Worm (Caenorhabditis elegans) whole organism, L4/young adult: Measurements from ENCODE around the gene mca-1.

Source experiments
- W03F9.2 ChIP-seq: fragments of 150-350 bp; optimal IDR thresholded peaks from 2 replicates; lab custom pipeline; 2014; ENCODE audit warnings: missing biosample characterization, missing genetic modification characterization
- dao-5 ChIP-seq: sonication (generic microtip); optimal IDR thresholded peaks from 2 replicates; lab custom pipeline; 2016; ENCODE audit warnings: missing genotype, missing genetic modification characterization, moderate library complexity, missing compliant biosample characterization
- him-1 ChIP-seq: sonication (generic microtip); optimal IDR thresholded peaks from 2 replicates; lab custom pipeline; 2016; ENCODE audit warnings: missing genotype, missing genetic modification reagents, missing genetic modification characterization, missing compliant biosample characterization

The mca-1 gene

ce11 chrIV:9632094-9632493 lies 2.7 kb downstream of the mca-1 start:
- TF ChIP-seq W03F9.2 (tag; lab: Kevin White, UChicago) (no peak), him-1 (no peak)

DNA sequence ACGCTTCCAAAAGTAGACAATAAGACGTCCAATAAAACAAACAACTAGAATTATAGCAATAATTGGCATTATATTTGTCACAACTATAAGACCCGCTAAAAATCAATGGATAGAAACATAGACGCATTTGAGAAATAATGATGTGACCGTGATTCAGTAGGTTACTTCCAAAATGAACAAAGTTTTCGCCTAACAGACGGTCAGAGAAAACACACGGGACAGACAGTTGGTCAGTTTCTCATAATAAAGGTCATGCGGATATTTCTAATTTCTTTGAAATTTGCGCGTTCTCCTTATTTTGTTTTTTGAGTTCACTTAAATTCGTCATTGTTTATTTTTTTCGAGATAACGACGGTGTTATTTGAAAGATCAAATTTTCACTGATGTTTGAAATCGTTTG lies 3.2 kb downstream of the mca-1 start:
- TF ChIP-seq W03F9.2 (tag; lab: Kevin White, UChicago) (no peak), him-1 (no peak), dao-5 (tag; lab: Kevin White, UChicago) (no peak)

DNA sequence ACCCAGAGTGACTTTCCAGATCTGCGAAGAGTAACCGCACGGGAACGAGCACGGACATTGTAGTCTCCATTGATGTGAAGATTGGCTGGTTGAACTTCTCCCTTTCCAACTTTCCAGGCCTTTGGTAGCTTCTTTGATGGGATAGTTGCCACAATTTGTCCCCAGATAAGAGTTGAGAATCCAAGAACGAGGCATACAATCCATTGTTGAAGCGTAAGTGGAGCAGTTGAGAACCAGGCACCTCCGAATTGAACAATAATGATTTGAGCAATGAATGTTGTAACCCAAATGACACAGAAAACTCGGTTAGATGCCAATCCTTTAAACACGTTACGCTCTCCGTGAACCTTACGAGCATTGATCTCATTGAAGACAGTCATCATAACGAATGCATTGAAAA lies 7.7 kb downstream of the mca-1 start:
- TF ChIP-seq W03F9.2 (tag; lab: Kevin White, UChicago) = no peak
- TF ChIP-seq him-1 = no peak
- TF ChIP-seq dao-5 (tag; lab: Kevin White, UChicago) = no peak

- TF ChIP-seq him-1 (no peak), W03F9.2 (tag; lab: Kevin White, UChicago) (no peak), dao-5 (tag; lab: Kevin White, UChicago) (no peak)
These were observed 8.9 kb downstream of the mca-1 start for ce11 chrIV:9625829-9626228.

DNA sequence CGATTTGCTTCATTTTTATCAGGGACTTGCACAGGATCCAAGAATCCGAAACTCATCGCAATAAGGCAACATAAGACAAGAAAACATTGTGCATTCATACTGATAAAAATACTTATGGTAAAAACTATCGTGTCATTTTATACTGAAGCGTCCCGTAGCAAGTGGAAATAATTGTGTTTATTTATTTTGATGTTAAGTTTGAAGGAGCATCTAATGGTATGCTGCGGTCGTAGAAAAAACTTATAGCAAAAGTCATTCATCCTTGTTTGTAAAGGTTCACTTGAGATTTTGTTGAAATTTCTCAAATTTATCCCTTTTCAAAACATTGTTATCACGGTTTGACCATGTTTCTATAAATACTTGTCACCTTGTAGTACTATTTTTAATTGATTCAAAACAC lies 9.8 kb downstream of the mca-1 start, which contains the start of gene W09C2.10:
TSS of gene W09C2.10 (minus strand) at position 101 of the 400 bp plus-strand sequence.
- TF ChIP-seq W03F9.2 (tag; lab: Kevin White, UChicago) (no peak), him-1 (no peak), dao-5 (tag; lab: Kevin White, UChicago) (no peak)

ce11 chrIV:9624275-9624674 lies 10.5 kb downstream of the mca-1 start, which contains the start of gene W09C2.8:
W09C2.8 (minus strand) TSS chrIV:9624375.
- no peak for TF ChIP-seq him-1
- TF ChIP-seq dao-5 (tag; lab: Kevin White, UChicago) = no peak
- no peak for TF ChIP-seq W03F9.2 (tag; lab: Kevin White, UChicago)

ce11 chrIV:9623269-9623668 lies 11.5 kb downstream of the mca-1 start, which contains the start of gene W09C2.9:
W09C2.9 (minus strand) TSS chrIV:9623369.
- TF ChIP-seq W03F9.2 (tag; lab: Kevin White, UChicago) = no peak
- TF ChIP-seq dao-5 (tag; lab: Kevin White, UChicago) = no peak
- no peak for TF ChIP-seq him-1

DNA sequence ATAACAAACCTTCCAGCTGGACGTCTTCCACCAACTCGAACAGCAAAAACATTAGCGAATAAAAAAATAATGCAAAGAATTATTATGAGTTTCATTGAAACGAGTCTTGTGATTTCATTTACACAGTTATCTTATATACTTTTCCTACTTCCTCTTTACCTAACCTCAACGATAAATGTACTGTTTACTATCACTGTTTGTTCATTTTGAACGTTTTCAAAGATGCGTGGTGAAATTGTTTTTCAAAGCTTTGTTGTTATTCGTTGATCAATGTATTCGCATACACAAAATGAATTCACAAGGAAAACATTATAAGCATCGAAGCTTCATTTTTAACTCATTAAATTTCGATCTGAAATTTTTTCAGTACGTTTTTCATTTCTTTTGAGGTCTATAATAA lies 12.5 kb downstream of the mca-1 start, which contains the start of gene W09C2.7:
TSS of gene W09C2.7 (minus strand) at position 101 of the 400 bp plus-strand sequence.
- TF ChIP-seq W03F9.2 (tag; lab: Kevin White, UChicago) (no peak), him-1 (no peak), dao-5 (tag; lab: Kevin White, UChicago) (no peak)

ce11 chrIV:9618836-9619235 lies 15.9 kb downstream of the mca-1 start:
- TF ChIP-seq him-1 = no peak
- no peak for TF ChIP-seq W03F9.2 (tag; lab: Kevin White, UChicago)

DNA sequence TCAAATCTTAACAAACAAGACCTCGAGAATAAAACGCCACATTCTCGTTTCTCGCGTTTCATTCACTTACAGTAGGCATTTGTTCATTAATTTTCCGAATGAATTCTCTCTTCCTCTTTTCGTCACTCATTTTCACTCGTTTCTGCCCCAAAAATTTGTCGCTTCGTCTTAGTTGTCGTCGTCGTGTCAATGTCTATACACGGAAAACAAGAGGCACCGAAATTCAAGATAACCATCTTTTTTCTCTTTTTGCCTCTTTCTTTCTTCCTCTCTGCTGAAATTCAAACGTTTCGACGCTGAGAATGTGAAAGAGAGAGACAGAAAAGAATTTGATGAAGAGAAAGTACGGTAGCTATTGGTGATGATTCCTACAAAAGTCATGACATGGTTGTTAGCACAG lies 16.7 kb downstream of the mca-1 start:
- no peak for TF ChIP-seq dao-5 (tag; lab: Kevin White, UChicago)
- no peak for TF ChIP-seq him-1
- no peak for TF ChIP-seq W03F9.2 (tag; lab: Kevin White, UChicago)

DNA sequence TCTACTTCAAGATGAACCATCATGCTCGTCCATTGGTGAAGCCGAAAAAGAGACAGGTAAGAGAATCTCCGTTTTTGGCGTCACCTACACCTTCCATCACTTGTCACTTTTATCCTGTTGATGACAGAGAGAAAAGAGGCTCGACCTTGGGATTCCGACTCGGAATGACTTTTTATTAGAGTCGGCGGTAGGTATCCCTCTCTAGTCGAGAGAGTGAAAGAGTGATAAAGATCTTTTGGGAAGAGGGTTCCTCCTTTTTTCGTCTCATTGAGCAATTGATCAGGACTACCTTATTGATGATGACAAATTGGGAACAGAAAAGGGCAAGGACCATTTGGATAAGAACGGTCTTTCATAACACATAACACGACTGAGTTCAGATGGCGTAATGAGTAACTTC lies 17.4 kb downstream of the mca-1 start:
- TF ChIP-seq W03F9.2 (tag; lab: Kevin White, UChicago) = no peak
- TF ChIP-seq him-1 = no peak
- TF ChIP-seq dao-5 (tag; lab: Kevin White, UChicago) = no peak

DNA sequence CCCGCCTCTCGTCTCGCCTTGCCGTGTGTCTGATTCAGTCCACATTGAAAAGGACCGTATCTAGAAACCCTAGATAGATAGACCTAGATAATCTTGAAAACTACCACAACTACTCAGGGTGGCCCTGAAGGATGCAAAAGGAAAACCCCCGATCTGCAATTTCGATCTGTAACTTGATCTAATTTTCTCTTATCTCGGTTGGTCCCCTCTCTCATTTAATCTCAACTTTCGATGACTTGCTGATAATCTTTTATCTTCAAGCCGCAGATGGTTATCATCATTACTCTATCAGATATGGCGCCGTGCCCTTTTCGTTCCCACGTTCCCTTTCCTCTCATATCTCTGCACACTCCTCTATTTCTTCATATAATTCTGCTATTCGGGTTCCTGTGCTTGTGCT lies 19.2 kb downstream of the mca-1 start:
- TF ChIP-seq him-1 (no peak), dao-5 (tag; lab: Kevin White, UChicago) (no peak), W03F9.2 (tag; lab: Kevin White, UChicago) (no peak)

- no peak for TF ChIP-seq dao-5 (tag; lab: Kevin White, UChicago)
- TF ChIP-seq him-1 = no peak
- TF ChIP-seq W03F9.2 (tag; lab: Kevin White, UChicago) = no peak
These were observed 20.1 kb downstream of the mca-1 start, which contains the start of gene elt-1 for ce11 chrIV:9614695-9615094. elt-1 (plus strand) TSS chrIV:9614995.

- TF ChIP-seq him-1 (no peak), W03F9.2 (tag; lab: Kevin White, UChicago) (no peak), dao-5 (tag; lab: Kevin White, UChicago) (no peak)
These were observed 20.7 kb downstream of the mca-1 start for ce11 chrIV:9614060-9614459.

- TF ChIP-seq W03F9.2 (tag; lab: Kevin White, UChicago) (no peak), him-1 (no peak), dao-5 (tag; lab: Kevin White, UChicago) (no peak)
These were observed 21.6 kb downstream of the mca-1 start for ce11 chrIV:9613072-9613590.
